Fruit fly (Drosophila melanogaster) ovary, adult (tissue): ENCODE measurements around the gene ng2.

Source experiments
- CG17801 ChIP-seq: fragments of 200-800 bp; optimal IDR thresholded peaks from 2 replicates; lab custom pipeline; 2019; ENCODE audit warnings: missing biosample characterization, mild to moderate bottlenecking, missing genetic modification characterization, moderate library complexity; ENCODE audit not compliant: partially characterized antibody

Gene ng2

DNA sequence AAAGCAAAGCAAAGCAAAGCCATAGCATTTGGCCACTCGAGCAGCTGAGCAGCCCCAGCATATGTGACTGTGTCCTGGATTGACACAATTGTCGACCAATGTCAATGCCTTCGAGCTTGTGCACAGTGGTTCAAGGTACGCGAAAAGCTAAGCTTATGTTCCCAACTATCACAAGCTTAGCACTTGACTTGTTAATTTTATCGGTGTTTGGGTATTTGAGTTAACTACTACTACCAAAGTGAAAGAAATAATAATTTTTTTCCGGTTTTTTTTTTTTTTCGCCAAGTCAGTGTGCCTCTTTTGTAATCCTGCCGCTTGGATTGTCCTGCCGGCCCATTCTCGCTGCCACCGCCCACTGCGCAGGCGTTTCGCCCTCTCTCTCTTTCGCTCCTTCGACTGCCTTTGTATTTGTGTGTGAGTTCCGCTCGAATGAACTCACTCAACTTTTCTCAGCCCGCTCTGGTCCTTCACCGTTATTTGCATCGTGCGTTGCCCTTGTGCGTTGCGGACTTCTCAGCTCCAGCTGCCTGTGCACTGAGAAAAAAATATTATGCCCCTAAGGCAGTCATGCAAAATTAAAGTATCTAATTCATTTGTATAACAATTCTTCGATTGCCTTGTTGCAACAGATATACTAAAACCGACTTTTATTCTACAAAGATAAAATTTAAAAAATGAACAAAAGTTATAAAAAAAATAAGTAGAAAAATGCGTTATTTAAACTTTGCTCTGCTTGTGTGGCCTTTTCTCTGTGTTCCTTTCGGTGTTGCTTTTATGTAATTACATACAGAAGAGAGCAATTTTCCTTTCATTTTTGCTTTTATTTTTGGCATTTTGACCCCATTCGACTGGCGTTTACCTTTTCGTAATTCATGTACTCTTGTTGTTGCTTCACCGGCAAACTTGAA, 34.2 kb downstream of the ng2 start:
- TF ChIP-seq CG17801 (GFP tag; lab: Kevin White, UChicago) = no peak

DNA sequence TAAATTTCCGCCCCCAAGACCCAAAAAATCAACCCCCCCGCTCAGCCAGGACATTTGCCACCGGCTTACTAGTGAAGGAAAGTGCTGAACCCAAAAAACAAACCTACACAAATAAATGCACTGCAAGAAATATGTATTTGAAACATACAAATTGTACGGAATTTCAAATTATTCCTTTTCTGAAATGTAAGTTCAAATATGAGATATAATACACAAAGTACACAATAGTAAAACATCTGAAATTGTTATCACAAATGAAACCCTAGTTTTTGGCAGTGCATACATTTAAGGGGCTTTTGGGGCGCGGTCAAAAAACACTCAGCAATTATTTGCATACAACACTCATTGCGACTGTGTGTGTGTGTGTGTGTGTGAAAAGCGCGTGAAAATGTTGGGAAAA, 46.6 kb downstream of the ng2 start:
- no peak for TF ChIP-seq CG17801 (GFP tag; lab: Kevin White, UChicago)

DNA sequence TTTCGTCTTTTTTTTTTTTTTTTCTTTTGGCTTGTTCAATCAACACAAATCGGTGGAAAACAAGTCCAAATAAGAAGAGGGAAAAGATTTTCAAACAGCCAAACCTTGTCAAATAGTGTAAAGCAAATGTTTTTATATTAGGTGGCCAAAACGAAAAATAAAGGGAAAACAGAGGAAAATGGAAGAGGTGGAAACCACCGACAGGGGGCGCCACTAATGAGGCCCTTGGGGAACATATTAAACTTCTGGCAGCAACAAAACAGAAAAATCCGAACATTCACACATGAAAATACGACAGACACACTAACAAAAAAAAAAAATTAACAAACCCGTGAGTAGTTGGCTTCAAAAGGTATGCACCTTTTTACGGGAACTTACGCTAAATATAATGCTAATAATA, 48.1 kb downstream of the ng2 start:
- TF ChIP-seq CG17801 (GFP tag; lab: Kevin White, UChicago) = no peak

DNA sequence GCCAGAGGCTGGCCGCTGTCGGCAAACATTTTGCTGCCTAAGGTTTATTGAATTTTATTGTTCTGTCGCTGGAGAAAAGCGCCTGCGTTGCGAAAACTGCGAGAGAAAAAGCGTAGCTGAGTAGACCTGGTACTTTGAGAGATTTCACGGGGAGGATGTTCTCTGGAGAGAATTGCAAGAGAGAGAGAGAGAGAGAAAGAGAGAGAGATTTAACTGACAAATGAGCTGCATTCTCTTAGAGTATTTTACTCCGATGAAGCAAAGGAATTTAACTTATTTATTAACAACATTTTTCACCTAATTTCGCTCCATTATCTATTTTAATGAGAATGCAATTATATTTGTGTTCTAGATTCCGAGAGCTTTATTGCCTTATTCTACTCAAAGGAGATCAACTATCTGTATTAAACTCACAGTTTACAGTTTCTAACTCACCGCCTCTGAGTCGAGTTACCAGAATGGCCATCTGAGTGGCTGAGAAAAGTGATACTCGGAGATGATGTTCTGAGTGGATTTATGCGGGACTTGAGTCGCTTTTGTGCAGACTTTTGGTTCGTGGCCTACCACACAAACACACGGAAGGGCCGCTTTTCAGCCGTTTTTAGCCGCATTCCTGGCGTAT, 49.4 kb downstream of the ng2 start:
- no peak for TF ChIP-seq CG17801 (GFP tag; lab: Kevin White, UChicago)
